Worm (Caenorhabditis elegans): ENCODE measurements around the gene lipl-7.

DNA sequence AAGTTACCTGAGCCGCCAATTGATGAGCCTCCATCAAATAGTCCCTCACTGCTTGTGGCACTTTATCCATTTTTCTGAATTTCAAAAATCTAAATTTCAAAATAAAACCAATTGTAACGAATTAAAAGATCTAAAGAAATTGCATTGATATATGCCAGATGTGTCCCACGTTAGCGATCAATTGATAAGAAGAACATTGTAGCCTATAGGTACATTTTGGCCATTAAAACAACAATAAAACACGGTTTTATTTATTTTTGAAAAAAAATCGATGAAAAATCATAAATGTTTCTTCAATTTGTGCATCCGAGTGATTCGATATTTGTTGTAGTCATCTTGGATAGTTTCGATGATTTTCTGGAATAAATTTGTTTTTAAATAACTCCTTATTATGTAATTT is 2.6 kb downstream of the lipl-7 start, which contains the start of gene ech-8:
- TF ChIP-seq unc-55 (GFP tag; optimal IDR thresholded peaks at IDR 0.05) (no peak), elt-2 (tag; optimal IDR thresholded peaks at IDR 0.05) (peak; percentile 44), pros-1 (tag; optimal IDR thresholded peaks at IDR 0.05) (no peak), ceh-34 (tag; optimal IDR thresholded peaks at IDR 0.05) (no peak), pha-4 (tag; optimal IDR thresholded peaks at IDR 0.05) (no peak), hlh-15 (tag; optimal IDR thresholded peaks at IDR 0.05) (no peak)
